Worm (Caenorhabditis elegans) whole organism, L1 larva: Measurements from ENCODE around the gene T26C12.2.
A peak's percentile ranks its signal among the peaks of the same experiment; 100 is the strongest.

Source experiments
- C04F5.9 ChIP-seq: sonication (generic microtip); optimal IDR thresholded peaks from 2 replicates; lab custom pipeline; 2016; ENCODE audit warnings: missing genetic modification characterization, missing compliant biosample characterization
- F16B12.6 ChIP-seq: fragments of 150-350 bp; optimal IDR thresholded peaks from 2 replicates; lab custom pipeline; 2014; ENCODE audit warnings: missing biosample characterization, missing genetic modification characterization
- ama-1 ChIP-seq: fragments of 150-350 bp; optimal IDR thresholded peaks from 2 replicates; lab custom pipeline; 2014
- ceh-8 ChIP-seq: fragments of 200-800 bp; sonication (Bioruptor generic); optimal IDR thresholded peaks from 2 replicates; lab custom pipeline; 2018; ENCODE audit warnings: mild to moderate bottlenecking, missing genetic modification characterization, moderate library complexity, missing compliant biosample characterization
- ceh-88 ChIP-seq: fragments of 200-800 bp; sonication (Bioruptor generic); IDR thresholded peaks from 2 replicates; pipeline ENCODE4 v1.3.6; 2022; ENCODE audit warnings: missing genetic modification characterization, missing compliant biosample characterization
- ces-1 ChIP-seq: fragments of 150-350 bp; optimal IDR thresholded peaks from 2 replicates; lab custom pipeline; 2014; ENCODE audit warnings: missing biosample characterization, missing genetic modification reagents, missing genetic modification characterization
- dpl-1 ChIP-seq, 3 experiments: fragments of 150-350 bp in 2 of 3; sonication (generic microtip) in 1 of 3; optimal IDR thresholded peaks; 2 replicates each; lab custom pipeline; 2014 to 2017; ENCODE audit warnings: missing biosample characterization in 3 of 3, missing genetic modification characterization in 3 of 3, missing genetic modification reagents in 3 of 3
- dsc-1 ChIP-seq: sonication (generic microtip); optimal IDR thresholded peaks from 2 replicates; lab custom pipeline; 2016; ENCODE audit warnings: mild to moderate bottlenecking, missing genetic modification characterization, missing compliant biosample characterization
- efl-1 ChIP-seq, 4 experiments: fragments of 150-350 bp; optimal IDR thresholded peaks in 3 of 4; peaks in 1 of 4; 1 replicate in 1 of 4; 2 replicates in 3 of 4; lab custom pipeline; 2014; ENCODE audit warnings: missing biosample characterization in 2 of 4, missing genetic modification characterization in 2 of 4, missing genetic modification reagents in 2 of 4
- efl-3 ChIP-seq: fragments of 200-800 bp; sonication (Bioruptor generic); optimal IDR thresholded peaks from 2 replicates; lab custom pipeline; 2018; ENCODE audit warnings: mild to moderate bottlenecking, missing genetic modification characterization, missing compliant biosample characterization
- egl-13 ChIP-seq: sonication (generic microtip); optimal IDR thresholded peaks from 2 replicates; lab custom pipeline; 2016; ENCODE audit warnings: missing genotype, missing genetic modification reagents, missing genetic modification characterization, missing compliant biosample characterization
- elt-3 ChIP-seq, 6 experiments: fragments of 150-350 bp in 1 of 6; sonication (generic microtip); optimal IDR thresholded peaks; 2 replicates each; lab custom pipeline; 2017 to 2018; ENCODE audit warnings: missing biosample characterization in 6 of 6, missing genetic modification characterization in 6 of 6, inconsistent platforms in 1 of 6
- fkh-8 ChIP-seq: sonication (generic microtip); optimal IDR thresholded peaks from 2 replicates; lab custom pipeline; 2016; ENCODE audit warnings: mild to moderate bottlenecking, missing genetic modification characterization, missing compliant biosample characterization
- grh-1 ChIP-seq: fragments of 200-800 bp; sonication (Bioruptor generic); IDR thresholded peaks from 2 replicates; pipeline ENCODE4 v1.3.6; 2022; ENCODE audit warnings: missing genetic modification reagents, missing genetic modification characterization, missing compliant biosample characterization
- hlh-4 ChIP-seq: sonication (generic microtip); optimal IDR thresholded peaks from 2 replicates; lab custom pipeline; 2016; ENCODE audit warnings: mild to moderate bottlenecking, missing genetic modification characterization, missing compliant biosample characterization
- irx-1 ChIP-seq: sonication (generic microtip); optimal IDR thresholded peaks from 2 replicates; lab custom pipeline; 2016; ENCODE audit warnings: missing genetic modification characterization, missing compliant biosample characterization
- isw-1 ChIP-seq: fragments of 200-800 bp; sonication (Bioruptor generic); IDR thresholded peaks from 2 replicates; pipeline ENCODE4 v1.3.6; 2022; ENCODE audit warnings: missing genetic modification characterization, missing compliant biosample characterization
- lin-13 ChIP-seq: fragments of 150-350 bp; optimal IDR thresholded peaks from 2 replicates; lab custom pipeline; 2014; ENCODE audit warnings: missing biosample characterization, missing genetic modification reagents, missing genetic modification characterization
- lin-14 ChIP-seq: fragments of 200-800 bp; sonication (Bioruptor generic); optimal IDR thresholded peaks from 2 replicates; lab custom pipeline; 2018; ENCODE audit warnings: mild to moderate bottlenecking, missing genetic modification characterization, moderate library complexity, missing compliant biosample characterization
- lin-15B ChIP-seq: fragments of 150-350 bp; sonication (generic microtip); optimal IDR thresholded peaks from 3 replicates; lab custom pipeline; 2014; ENCODE audit warnings: missing biosample characterization, missing genetic modification characterization
- lin-35 ChIP-seq, 2 experiments: fragments of 150-350 bp; optimal IDR thresholded peaks; 2 replicates each; lab custom pipeline; 2014; ENCODE audit warnings: missing biosample characterization in 2 of 2, missing genetic modification characterization in 2 of 2, missing genetic modification reagents in 2 of 2
- lin-39 ChIP-seq: fragments of 150-350 bp; optimal IDR thresholded peaks from 2 replicates; lab custom pipeline; 2014; ENCODE audit warnings: missing biosample characterization, missing genetic modification reagents, missing genetic modification characterization
- lir-3 ChIP-seq: sonication (generic microtip); optimal IDR thresholded peaks from 2 replicates; lab custom pipeline; 2016; ENCODE audit warnings: mild to moderate bottlenecking, missing genetic modification characterization, moderate library complexity, missing compliant biosample characterization; ENCODE audit not compliant: poor library complexity
- lsy-2 ChIP-seq, 2 experiments: fragments of 150-350 bp; optimal IDR thresholded peaks; 2 replicates each; lab custom pipeline; 2014; ENCODE audit warnings: missing biosample characterization in 2 of 2, missing genetic modification characterization in 2 of 2
- mab-9 ChIP-seq: fragments of 200-800 bp; sonication (Bioruptor generic); IDR thresholded peaks from 2 replicates; pipeline ENCODE4 v1.3.6; 2022; ENCODE audit warnings: missing genetic modification reagents, missing genetic modification characterization, missing compliant biosample characterization
- mdl-1 ChIP-seq, 2 experiments: fragments of 150-350 bp; optimal IDR thresholded peaks; 2 replicates each; lab custom pipeline; 2014 to 2017; ENCODE audit warnings: missing biosample characterization in 2 of 2, missing genetic modification characterization in 2 of 2, inconsistent platforms in 1 of 2
- nhr-19 ChIP-seq: fragments of 200-800 bp; sonication (Bioruptor generic); conservative IDR thresholded peaks from 2 replicates; pipeline ENCODE4 v1.3.6; 2022; ENCODE audit warnings: missing genetic modification characterization, missing compliant biosample characterization
- nhr-20 ChIP-seq: sonication (generic microtip); optimal IDR thresholded peaks from 2 replicates; lab custom pipeline; 2016; ENCODE audit warnings: mild to moderate bottlenecking, missing genetic modification characterization, missing compliant biosample characterization
- nhr-237 ChIP-seq: fragments of 150-350 bp; optimal IDR thresholded peaks from 2 replicates; lab custom pipeline; 2014; ENCODE audit warnings: missing biosample characterization, missing genetic modification characterization
- nhr-47 ChIP-seq: sonication (generic microtip); optimal IDR thresholded peaks from 2 replicates; lab custom pipeline; 2016; ENCODE audit warnings: mild to moderate bottlenecking, missing genetic modification characterization, moderate library complexity, missing compliant biosample characterization
- nhr-71 ChIP-seq: sonication (generic microtip); optimal IDR thresholded peaks from 2 replicates; lab custom pipeline; 2016; ENCODE audit warnings: mild to moderate bottlenecking, missing genetic modification characterization, moderate library complexity, missing compliant biosample characterization
- nhr-85 ChIP-seq: sonication (generic microtip); peaks from one replicate; lab custom pipeline; 2016; ENCODE audit warnings: missing genetic modification characterization, inconsistent platforms, missing compliant biosample characterization
- nhr-90 ChIP-seq: sonication (generic microtip); optimal IDR thresholded peaks from 2 replicates; lab custom pipeline; 2016; ENCODE audit warnings: mild to moderate bottlenecking, missing genetic modification characterization, missing compliant biosample characterization; ENCODE audit not compliant: poor library complexity
- pax-3 ChIP-seq: fragments of 200-800 bp; sonication (Bioruptor generic); optimal IDR thresholded peaks from 2 replicates; lab custom pipeline; 2018; ENCODE audit warnings: mild to moderate bottlenecking, missing genetic modification characterization, moderate library complexity, missing compliant biosample characterization
- rnt-1 ChIP-seq: sonication (generic microtip); optimal IDR thresholded peaks from 2 replicates; lab custom pipeline; 2016; ENCODE audit warnings: mild to moderate bottlenecking, missing genetic modification characterization, moderate library complexity, missing compliant biosample characterization
- snu-23 ChIP-seq: sonication (generic microtip); optimal IDR thresholded peaks from 2 replicates; lab custom pipeline; 2016; ENCODE audit warnings: missing genetic modification characterization, missing compliant biosample characterization
- swsn-7 ChIP-seq: sonication (generic microtip); optimal IDR thresholded peaks from 2 replicates; lab custom pipeline; 2016; ENCODE audit warnings: missing genetic modification characterization, missing compliant biosample characterization
- tbx-2 ChIP-seq: sonication (generic microtip); optimal IDR thresholded peaks from 2 replicates; lab custom pipeline; 2016; ENCODE audit warnings: missing genetic modification characterization, missing compliant biosample characterization
- unc-86 ChIP-seq: sonication (generic microtip); optimal IDR thresholded peaks from 2 replicates; lab custom pipeline; 2016; ENCODE audit warnings: missing genetic modification characterization, missing compliant biosample characterization
- unc-98 ChIP-seq: fragments of 200-800 bp; sonication (Bioruptor generic); IDR thresholded peaks from 2 replicates; pipeline ENCODE4 v1.3.6; 2022; ENCODE audit warnings: missing genetic modification characterization, missing compliant biosample characterization
- xbp-1 ChIP-seq: sonication (generic microtip); optimal IDR thresholded peaks from 2 replicates; lab custom pipeline; 2016; ENCODE audit warnings: missing genetic modification characterization, missing compliant biosample characterization
- zag-1 ChIP-seq: fragments of 150-350 bp; optimal IDR thresholded peaks from 2 replicates; lab custom pipeline; 2014; ENCODE audit warnings: missing biosample characterization, missing genetic modification characterization
- zip-4 ChIP-seq: fragments of 200-800 bp; sonication (Bioruptor generic); optimal IDR thresholded peaks from 2 replicates; lab custom pipeline; 2018; ENCODE audit warnings: mild to moderate bottlenecking, missing genetic modification characterization, moderate library complexity, missing compliant biosample characterization
- ztf-11 ChIP-seq, 2 experiments: sonication (generic microtip); optimal IDR thresholded peaks; 2 replicates each; lab custom pipeline; 2016 to 2017; ENCODE audit warnings: missing genetic modification characterization in 2 of 2, missing biosample characterization in 1 of 2, missing compliant biosample characterization in 1 of 2

Gene T26C12.2

ce11 chrIV:3265657-3266056, at the start of gene T26C12.2:
TSS of gene T26C12.2 (minus strand) at chrIV:3265757.
- TF ChIP-seq lin-39 (tag; lab: Kevin White, UChicago), result no peak
- TF ChIP-seq fkh-8 (tag; lab: Kevin White, UChicago), result no peak
- no peak for TF ChIP-seq isw-1
- TF ChIP-seq nhr-90 (tag; lab: Kevin White, UChicago), result no peak
- no peak for TF ChIP-seq ama-1 (lab: Kevin White, UChicago)
- TF ChIP-seq efl-3, result no peak
- no peak for TF ChIP-seq unc-98
- no peak for TF ChIP-seq ces-1
- no peak for TF ChIP-seq lin-35 (GFP tag; optimal IDR thresholded peaks at IDR 0.05; lab: Kevin White, UChicago)
- TF ChIP-seq nhr-20 (tag; lab: Kevin White, UChicago), result no peak
- no peak for TF ChIP-seq hlh-4 (tag; lab: Kevin White, UChicago)
- TF ChIP-seq nhr-237 (tag; lab: Kevin White, UChicago), result no peak
- TF ChIP-seq zag-1 (tag; lab: Kevin White, UChicago), result no peak
- TF ChIP-seq, all 84 proteins: peak for 0

DNA sequence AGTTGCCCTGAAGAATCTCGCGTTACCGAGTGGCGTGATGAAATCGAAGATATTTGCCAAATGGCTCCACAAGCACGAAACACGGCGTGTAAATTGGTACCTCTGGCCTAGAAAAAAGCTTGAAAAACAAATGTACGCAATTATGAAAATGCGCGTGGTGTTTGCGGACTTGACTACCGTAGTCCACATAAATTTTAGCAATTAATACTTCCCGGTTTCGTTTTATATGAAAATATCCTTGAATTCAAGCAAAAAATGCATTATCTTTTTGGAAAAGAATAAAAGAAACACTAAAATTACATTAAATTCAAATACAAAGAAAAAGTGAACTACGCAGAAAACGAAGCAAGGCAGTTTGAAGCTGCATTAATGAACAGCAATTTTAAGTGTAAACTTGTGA, 48.5 kb upstream of the T26C12.2 start:
- TF ChIP-seq lsy-2 (tag; optimal IDR thresholded peaks at IDR 0.05; lab: Kevin White, UChicago), result peak in 1 of 2 experiments; percentile 56

ce11 chrIV:3313311-3313710, 47.8 kb upstream of the T26C12.2 start:
- peak; percentile 59 for TF ChIP-seq C04F5.9 (tag; lab: Kevin White, UChicago)
- TF ChIP-seq nhr-85 (tag; lab: Kevin White, UChicago), result peak; percentile 91
- TF ChIP-seq ceh-88 (GFP tag; lab: Robert Waterston, UW), result peak; percentile 91
- peak; percentile 3 for TF ChIP-seq lin-13
- TF ChIP-seq nhr-71 (tag; lab: Kevin White, UChicago), result peak; percentile 81
- TF ChIP-seq egl-13, result peak; percentile 10
- TF ChIP-seq zip-4 (GFP tag; lab: Kevin White, UChicago), result peak; percentile 28
- TF ChIP-seq elt-3 (tag; optimal IDR thresholded peaks at IDR 0.05; lab: Kevin White, UChicago), result peak in 1 of 6 experiments; percentile 8
- peak; percentile 84 for TF ChIP-seq nhr-47 (tag; lab: Kevin White, UChicago)
- TF ChIP-seq efl-1 (optimal IDR thresholded peaks at IDR 0.05; lab: Kevin White, UChicago), result peak; percentile 69 to 76
- TF ChIP-seq efl-1 (GFP tag; optimal IDR thresholded peaks at IDR 0.05 in 1 of 2; lab: Kevin White, UChicago), result peak; percentile 56 to 97
- TF ChIP-seq lin-15B (tag; lab: Kevin White, UChicago), result peak; percentile 41
- peak; percentile 53 for TF ChIP-seq irx-1 (tag; lab: Kevin White, UChicago)
- peak; percentile 49 to 72 (median 63) for TF ChIP-seq dpl-1 (GFP tag; optimal IDR thresholded peaks at IDR 0.05; lab: Kevin White, UChicago)
- peak; percentile 70 for TF ChIP-seq F16B12.6 (tag; lab: Kevin White, UChicago)
- TF ChIP-seq tbx-2 (tag; lab: Kevin White, UChicago), result peak; percentile 66
- peak; percentile 98 for TF ChIP-seq grh-1
- peak; percentile 46 for TF ChIP-seq dsc-1 (tag; lab: Kevin White, UChicago)
- peak; percentile 55 for TF ChIP-seq rnt-1 (tag; lab: Kevin White, UChicago)
- TF ChIP-seq nhr-90 (tag; lab: Kevin White, UChicago), result peak; percentile 78
- peak; percentile 88 to 92 for TF ChIP-seq lsy-2 (tag; optimal IDR thresholded peaks at IDR 0.05; lab: Kevin White, UChicago)
- TF ChIP-seq lin-14 (GFP tag; lab: Kevin White, UChicago), result peak; percentile 74
- TF ChIP-seq unc-98, result peak; percentile 45; the same call in 1 of the 2 replicates
- TF ChIP-seq snu-23 (GFP tag; lab: Kevin White, UChicago), result peak; percentile 69
- TF ChIP-seq isw-1, result peak; percentile 88
- TF ChIP-seq fkh-8 (tag; lab: Kevin White, UChicago), result peak; percentile 23
- TF ChIP-seq ztf-11 (tag; optimal IDR thresholded peaks at IDR 0.05; lab: Kevin White, UChicago), result peak in 1 of 2 experiments; percentile 1
- peak; percentile 61 for TF ChIP-seq swsn-7 (tag; lab: Kevin White, UChicago)
- TF ChIP-seq unc-86 (tag; lab: Kevin White, UChicago), result peak; percentile 33
- peak; percentile 97 for TF ChIP-seq nhr-19 (GFP tag; lab: Robert Waterston, UW)
- TF ChIP-seq xbp-1 (tag; lab: Kevin White, UChicago), result peak; percentile 63
- TF ChIP-seq mab-9 (GFP tag; lab: Robert Waterston, UW), result peak; percentile 92
- peak; percentile 66 for TF ChIP-seq nhr-20 (tag; lab: Kevin White, UChicago)
- peak; percentile 37 for TF ChIP-seq pax-3
- TF ChIP-seq lin-35 (GFP tag; optimal IDR thresholded peaks at IDR 0.05; lab: Kevin White, UChicago), result peak; percentile 1 to 70
- TF ChIP-seq ceh-8 (GFP tag; lab: Kevin White, UChicago), result peak; percentile 34
- TF ChIP-seq lir-3 (tag; lab: Kevin White, UChicago), result peak; percentile 58
- TF ChIP-seq mdl-1 (tag; optimal IDR thresholded peaks at IDR 0.05; lab: Kevin White, UChicago), result peak in 1 of 2 experiments; percentile 7
